Worm (Caenorhabditis elegans) whole organism, young adult: ENCODE measurements around the gene nos-3.

Experiments
- B0019.2 ChIP-seq: fragments of 200-800 bp; sonication (Bioruptor generic); conservative IDR thresholded peaks from 2 replicates; pipeline ENCODE4 v1.3.6; 2022; ENCODE audit warnings: missing genetic modification reagents, missing genetic modification characterization, missing compliant biosample characterization
- B0261.1 ChIP-seq: sonication (generic microtip); optimal IDR thresholded peaks from 2 replicates; lab custom pipeline; 2016; ENCODE audit warnings: mild to moderate bottlenecking, missing genetic modification characterization, moderate library complexity, missing compliant biosample characterization
- C06A6.2 ChIP-seq: fragments of 200-800 bp; sonication (Bioruptor generic); conservative IDR thresholded peaks from 2 replicates; pipeline ENCODE4 v1.3.6; 2022; ENCODE audit warnings: missing genetic modification characterization, missing compliant biosample characterization
- F23B12.7 ChIP-seq: sonication (generic microtip); optimal IDR thresholded peaks from 2 replicates; lab custom pipeline; 2017; ENCODE audit warnings: missing genetic modification characterization, mild to moderate bottlenecking, missing compliant biosample characterization, antibody characterized with exemption, moderate library complexity; ENCODE audit not compliant: insufficient read depth
- F37B4.10 ChIP-seq: fragments of 200-800 bp; sonication (Bioruptor generic); IDR thresholded peaks from 2 replicates; pipeline ENCODE4 v1.3.6; 2022; ENCODE audit warnings: missing genetic modification characterization, missing compliant biosample characterization
- F57A8.1 ChIP-seq: fragments of 200-800 bp; sonication (Bioruptor generic); optimal IDR thresholded peaks from 2 replicates; lab custom pipeline; 2018; ENCODE audit warnings: mild to moderate bottlenecking, missing genetic modification characterization, moderate library complexity, missing compliant biosample characterization
- K11D2.4 ChIP-seq: fragments of 200-800 bp; sonication (Bioruptor generic); IDR thresholded peaks from 2 replicates; pipeline ENCODE4 v1.3.6; 2022; ENCODE audit warnings: missing genetic modification reagents, missing genetic modification characterization, missing compliant biosample characterization
- K12H6.12 ChIP-seq: fragments of 200-800 bp; sonication (Bioruptor generic); optimal IDR thresholded peaks from 2 replicates; lab custom pipeline; 2018; ENCODE audit warnings: mild to moderate bottlenecking, missing genetic modification characterization, missing compliant biosample characterization
- Y67H2A.10 ChIP-seq: fragments of 200-800 bp; sonication (Bioruptor generic); conservative IDR thresholded peaks from 2 replicates; pipeline ENCODE4 v1.3.6; 2022; ENCODE audit warnings: missing genetic modification reagents, missing genetic modification characterization, missing compliant biosample characterization
- ZK185.1 ChIP-seq: sonication (generic microtip); optimal IDR thresholded peaks from 2 replicates; lab custom pipeline; 2016; ENCODE audit warnings: mild to moderate bottlenecking, missing genetic modification characterization, missing compliant biosample characterization; ENCODE audit not compliant: poor library complexity, severe bottlenecking
- akir-1 ChIP-seq: fragments of 200-800 bp; sonication (Bioruptor generic); optimal IDR thresholded peaks from 2 replicates; lab custom pipeline; 2018; ENCODE audit warnings: mild to moderate bottlenecking, missing genetic modification characterization, moderate library complexity, missing compliant biosample characterization
- ama-1 ChIP-seq, 3 experiments: fragments of 150-350 bp in 1 of 3; sonication (generic microtip) in 2 of 3; optimal IDR thresholded peaks; 2 replicates each; lab custom pipeline; 2014 to 2018; ENCODE audit warnings: missing biosample characterization in 2 of 3, missing genetic modification characterization in 2 of 3, missing genetic modification reagents in 2 of 3
- atf-7 ChIP-seq: sonication (generic microtip); optimal IDR thresholded peaks from 2 replicates; lab custom pipeline; 2017; ENCODE audit warnings: mild to moderate bottlenecking, missing genetic modification characterization, missing compliant biosample characterization
- attf-5 ChIP-seq: fragments of 200-800 bp; sonication (Bioruptor generic); optimal IDR thresholded peaks from 2 replicates; lab custom pipeline; 2018; ENCODE audit warnings: mild to moderate bottlenecking, missing genetic modification characterization, missing compliant biosample characterization
- attf-6 ChIP-seq: fragments of 200-800 bp; sonication (Bioruptor generic); IDR thresholded peaks from 2 replicates; pipeline ENCODE4 v1.3.6; 2022; ENCODE audit warnings: missing genetic modification reagents, missing genetic modification characterization, missing compliant biosample characterization
- bed-1 ChIP-seq: fragments of 200-800 bp; sonication (Bioruptor generic); IDR thresholded peaks from 2 replicates; pipeline ENCODE4 v1.3.6; 2022; ENCODE audit warnings: missing genetic modification reagents, missing genetic modification characterization, missing compliant biosample characterization
- ccch-3 ChIP-seq: fragments of 200-800 bp; sonication (Bioruptor generic); optimal IDR thresholded peaks from 2 replicates; lab custom pipeline; 2018; ENCODE audit warnings: mild to moderate bottlenecking, missing genetic modification characterization, missing compliant biosample characterization
- ceh-27 ChIP-seq: fragments of 200-800 bp; sonication (Bioruptor generic); optimal IDR thresholded peaks from 2 replicates; lab custom pipeline; 2018; ENCODE audit warnings: mild to moderate bottlenecking, missing genetic modification characterization, moderate library complexity, missing compliant biosample characterization
- ceh-58 ChIP-seq: fragments of 200-800 bp; sonication (Bioruptor generic); IDR thresholded peaks from 2 replicates; pipeline ENCODE4 v1.3.6; 2022; ENCODE audit warnings: missing genetic modification characterization, missing compliant biosample characterization
- die-1 ChIP-seq: sonication (generic microtip); optimal IDR thresholded peaks from 2 replicates; lab custom pipeline; 2016; ENCODE audit warnings: missing genotype, mild to moderate bottlenecking, missing genetic modification characterization, missing compliant biosample characterization
- egl-18 ChIP-seq: fragments of 200-800 bp; sonication (Bioruptor generic); IDR thresholded peaks from 2 replicates; pipeline ENCODE4 v1.3.6; 2022; ENCODE audit warnings: missing genetic modification reagents, missing genetic modification characterization, missing compliant biosample characterization
- ekl-4 ChIP-seq: fragments of 200-800 bp; sonication (Bioruptor generic); IDR thresholded peaks from 2 replicates; pipeline ENCODE4 v1.3.6; 2022; ENCODE audit warnings: missing genetic modification reagents, missing genetic modification characterization, missing compliant biosample characterization
- hsf-1 ChIP-seq: fragments of 200-800 bp; sonication (Bioruptor generic); IDR thresholded peaks from 2 replicates; pipeline ENCODE4 v1.3.6; 2022; ENCODE audit warnings: missing genetic modification reagents, missing genetic modification characterization, missing compliant biosample characterization
- let-607 ChIP-seq, 2 experiments: fragments of 200-800 bp in 1 of 2; sonication (Bioruptor generic) in 1 of 2; sonication (generic microtip) in 1 of 2; optimal IDR thresholded peaks; 2 replicates each; lab custom pipeline; 2016 to 2018; ENCODE audit warnings: mild to moderate bottlenecking in 2 of 2, missing compliant biosample characterization in 2 of 2, missing genetic modification characterization in 2 of 2, moderate library complexity in 2 of 2, missing genotype in 1 of 2
- lin-26 ChIP-seq: fragments of 200-800 bp; sonication (Bioruptor generic); IDR thresholded peaks from 2 replicates; pipeline ENCODE4 v1.3.6; 2022; ENCODE audit warnings: missing genetic modification reagents, missing genetic modification characterization, missing compliant biosample characterization
- lin-40 ChIP-seq: sonication (generic microtip); optimal IDR thresholded peaks from 2 replicates; lab custom pipeline; 2016; ENCODE audit warnings: missing genetic modification characterization, mild to moderate bottlenecking, missing compliant biosample characterization, missing genotype, missing genetic modification reagents
- madf-10 ChIP-seq: sonication (generic microtip); optimal IDR thresholded peaks from 2 replicates; lab custom pipeline; 2016; ENCODE audit warnings: mild to moderate bottlenecking, missing genetic modification characterization, missing compliant biosample characterization
- madf-6 ChIP-seq: fragments of 200-800 bp; sonication (Bioruptor generic); IDR thresholded peaks from 2 replicates; pipeline ENCODE4 v1.3.6; 2022; ENCODE audit warnings: missing genetic modification reagents, missing genetic modification characterization, missing compliant biosample characterization
- mel-28 ChIP-seq: sonication (generic microtip); optimal IDR thresholded peaks from 2 replicates; lab custom pipeline; 2016; ENCODE audit warnings: borderline replicate concordance, mild to moderate bottlenecking, missing genetic modification characterization, missing compliant biosample characterization
- nhr-27 ChIP-seq: fragments of 200-800 bp; sonication (Bioruptor generic); optimal IDR thresholded peaks from 2 replicates; lab custom pipeline; 2018; ENCODE audit warnings: mild to moderate bottlenecking, missing genetic modification characterization, moderate library complexity, missing compliant biosample characterization
- pbrm-1 ChIP-seq: fragments of 200-800 bp; sonication (Bioruptor generic); IDR thresholded peaks from 2 replicates; pipeline ENCODE4 v1.3.6; 2022; ENCODE audit warnings: missing genetic modification reagents, missing genetic modification characterization, missing compliant biosample characterization
- repo-1 ChIP-seq: sonication (generic microtip); optimal IDR thresholded peaks from 2 replicates; lab custom pipeline; 2017; ENCODE audit warnings: mild to moderate bottlenecking, missing genetic modification characterization, missing compliant biosample characterization
- sdz-38 ChIP-seq: sonication (generic microtip); optimal IDR thresholded peaks from 2 replicates; lab custom pipeline; 2016; ENCODE audit warnings: missing genotype, missing genetic modification characterization, missing compliant biosample characterization
- unc-62 ChIP-seq: fragments of 150-350 bp; optimal IDR thresholded peaks from 2 replicates; lab custom pipeline; 2014; ENCODE audit warnings: missing biosample characterization, missing genetic modification reagents, missing genetic modification characterization
- ztf-26 ChIP-seq: sonication (generic microtip); optimal IDR thresholded peaks from 2 replicates; lab custom pipeline; 2017; ENCODE audit warnings: missing genetic modification characterization, missing compliant biosample characterization

nos-3 gene

DNA sequence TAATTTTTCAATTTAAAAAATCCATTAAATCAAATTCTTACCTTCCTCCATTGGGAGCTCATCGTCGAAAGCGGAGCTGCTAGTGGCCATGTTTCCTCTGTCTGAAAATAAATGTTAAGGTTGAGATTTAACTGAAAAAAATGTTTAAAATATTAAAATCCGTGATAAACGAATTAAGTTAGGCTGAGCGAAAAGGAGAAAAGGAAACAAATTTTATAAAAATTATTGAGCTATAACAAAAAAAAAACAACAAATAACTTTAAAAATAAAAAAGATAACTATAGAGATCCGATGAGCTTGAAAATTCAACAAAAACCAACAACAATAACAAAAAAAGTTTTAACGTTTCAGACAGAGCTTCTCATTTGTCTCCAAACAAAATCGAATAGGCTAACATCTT, 3.3 kb upstream of the nos-3 start, which contains the start of gene pno-1:
Gene pno-1 (minus strand): TSS at position 101 of the 400 bp plus-strand sequence.
- TF ChIP-seq ama-1 (optimal IDR thresholded peaks at IDR 0.05; lab: Kevin White, UChicago) (no peak), ama-1 (GFP tag; optimal IDR thresholded peaks at IDR 0.05; lab: Kevin White, UChicago) (peak in 1 of 2 experiments; percentile 14), lin-26 (GFP tag; lab: Robert Waterston, UW) (no peak), madf-6 (GFP tag; lab: Robert Waterston, UW) (peak; percentile 41; the same call in 1 of the 2 replicates)
- TF ChIP-seq, all 124 proteins: peak for 2

- TF ChIP-seq lin-40 (tag; lab: Kevin White, UChicago), result no peak
- no peak for TF ChIP-seq repo-1 (tag; lab: Kevin White, UChicago)
- no peak for TF ChIP-seq atf-7 (tag; lab: Kevin White, UChicago)
- TF ChIP-seq sdz-38, result no peak
- no peak for TF ChIP-seq ceh-58 (GFP tag; lab: Robert Waterston, UW)
- TF ChIP-seq unc-62 (GFP tag; lab: Kevin White, UChicago), result no peak
- TF ChIP-seq attf-6 (GFP tag; lab: Robert Waterston, UW), result no peak
These were observed 6.2 kb downstream of the nos-3 start for ce11 chrII:9752278-9752677.

DNA sequence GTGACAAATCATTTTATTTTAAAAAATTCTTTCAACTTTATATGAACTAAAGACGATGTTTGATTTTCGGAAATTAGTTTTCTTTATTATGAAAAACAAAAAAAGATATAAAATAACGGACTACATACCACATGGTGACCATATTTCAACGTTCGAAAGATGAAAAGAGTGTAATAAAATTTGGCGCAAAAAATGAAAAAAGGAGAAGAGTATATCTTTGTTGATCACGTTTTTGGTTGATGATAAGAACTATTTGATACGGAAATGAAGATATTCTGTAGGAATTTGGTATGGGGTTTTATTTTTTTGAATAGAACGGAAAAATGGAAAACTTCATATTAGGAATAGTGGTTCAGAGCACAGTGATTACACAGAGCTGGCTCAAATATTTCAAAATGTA, 6.9 kb downstream of the nos-3 start, which contains the start of gene Y53C12B.7:
Gene Y53C12B.7 (minus strand): TSS at position 163 of the 400 bp plus-strand sequence.
- no peak for TF ChIP-seq madf-10 (tag; lab: Kevin White, UChicago)
- TF ChIP-seq ZK185.1 (tag; lab: Kevin White, UChicago), result no peak
- no peak for TF ChIP-seq attf-5 (GFP tag; lab: Kevin White, UChicago)
- no peak for TF ChIP-seq F37B4.10 (GFP tag; lab: Robert Waterston, UW)
- no peak for TF ChIP-seq F23B12.7 (tag; lab: Kevin White, UChicago)
- TF ChIP-seq K11D2.4, result no peak
- no peak for TF ChIP-seq nhr-27 (tag; lab: Kevin White, UChicago)
- TF ChIP-seq mel-28 (tag; lab: Kevin White, UChicago), result no peak
- no peak for TF ChIP-seq ztf-26 (tag; lab: Kevin White, UChicago)
- TF ChIP-seq pbrm-1 (GFP tag; lab: Robert Waterston, UW), result no peak
- no peak for TF ChIP-seq C06A6.2 (GFP tag; lab: Robert Waterston, UW)
- no peak for TF ChIP-seq egl-18
- TF ChIP-seq Y67H2A.10 (GFP tag; lab: Robert Waterston, UW), result no peak
- no peak for TF ChIP-seq F57A8.1
- no peak for TF ChIP-seq akir-1 (GFP tag; lab: Kevin White, UChicago)

DNA sequence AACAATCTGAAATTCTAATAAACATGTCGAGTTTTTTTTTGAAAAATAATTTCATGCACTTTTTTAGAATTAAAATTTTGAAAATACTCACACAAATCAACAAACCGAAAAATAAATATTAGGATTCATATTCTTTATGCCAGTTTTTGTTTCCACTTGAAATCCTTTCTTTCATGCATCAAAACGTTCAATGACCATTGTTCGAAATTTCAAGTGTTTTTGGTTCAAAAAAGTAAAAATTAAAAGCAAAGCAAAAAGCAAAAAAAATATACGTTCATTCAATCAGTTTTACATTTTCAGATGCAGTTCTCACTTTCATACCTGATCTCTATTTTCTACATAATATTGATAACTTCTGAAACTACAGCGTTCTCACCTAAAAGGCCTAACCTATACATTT, 7.6 kb downstream of the nos-3 start, which contains the start of gene ZK1321.1:
Gene ZK1321.1 (plus strand): TSS at position 301 of the 400 bp plus-strand sequence.
- TF ChIP-seq B0019.2, result no peak
- no peak for TF ChIP-seq K12H6.12 (tag; lab: Kevin White, UChicago)
- no peak for TF ChIP-seq ccch-3 (GFP tag; lab: Kevin White, UChicago)
- TF ChIP-seq ekl-4, result no peak
- TF ChIP-seq F23B12.7 (tag; lab: Kevin White, UChicago), result no peak
- no peak for TF ChIP-seq hsf-1 (GFP tag; lab: Robert Waterston, UW)
- TF ChIP-seq let-607 (tag; optimal IDR thresholded peaks at IDR 0.05; lab: Kevin White, UChicago), result no peak
- TF ChIP-seq B0261.1 (tag; lab: Kevin White, UChicago), result no peak
- no peak for TF ChIP-seq die-1 (tag; lab: Kevin White, UChicago)
- TF ChIP-seq C06A6.2 (GFP tag; lab: Robert Waterston, UW), result no peak
- TF ChIP-seq bed-1 (GFP tag; lab: Robert Waterston, UW), result no peak
- TF ChIP-seq akir-1 (GFP tag; lab: Kevin White, UChicago), result no peak
- no peak for TF ChIP-seq ceh-27 (GFP tag; lab: Kevin White, UChicago)
